Fruit fly (Drosophila melanogaster) whole organism, embryonic: ENCODE data around the gene CG33489.
A peak's percentile ranks its signal among the peaks of the same experiment; 100 is the strongest.

Source experiments
- Asciz ChIP-seq: fragments of 200-800 bp; sonication (Bioruptor generic); optimal IDR thresholded peaks from 2 replicates; lab custom pipeline; 2017; ENCODE audit warnings: missing biosample characterization, mild to moderate bottlenecking, missing genetic modification characterization, missing genetic modification reagents
- Bteb2 ChIP-seq: fragments of 200-800 bp; sonication (Bioruptor generic); optimal IDR thresholded peaks from 2 replicates; lab custom pipeline; 2016; ENCODE audit warnings: missing biosample characterization, missing genetic modification characterization
- CG10654 ChIP-seq: fragments of 200-800 bp; sonication (Bioruptor generic); optimal IDR thresholded peaks from 2 replicates; lab custom pipeline; 2016; ENCODE audit warnings: missing biosample characterization, missing genetic modification characterization
- CG11085 ChIP-seq: fragments of 200-800 bp; sonication (Bioruptor generic); IDR thresholded peaks from 2 replicates; pipeline ENCODE4 v1.3.6; 2022; ENCODE audit warnings: missing biosample characterization, missing genetic modification characterization
- CG11504 ChIP-seq: fragments of 200-800 bp; sonication (Bioruptor generic); optimal IDR thresholded peaks from 3 replicates; lab custom pipeline; 2019; ENCODE audit warnings: missing biosample characterization, mild to moderate bottlenecking, missing genetic modification characterization, moderate library complexity
- CG1233 ChIP-seq: fragments of 200-800 bp; sonication (Bioruptor generic); optimal IDR thresholded peaks from 4 replicates; lab custom pipeline; 2018; ENCODE audit warnings: missing biosample characterization, mild to moderate bottlenecking, missing genetic modification characterization
- CG13775 ChIP-seq: fragments of 200-800 bp; sonication (Bioruptor generic); optimal IDR thresholded peaks from 3 replicates; lab custom pipeline; 2017; ENCODE audit warnings: missing biosample characterization, mild to moderate bottlenecking, missing genetic modification characterization
- CG13894 ChIP-seq: fragments of 200-800 bp; sonication (Bioruptor generic); optimal IDR thresholded peaks from 3 replicates; lab custom pipeline; 2018; ENCODE audit warnings: missing biosample characterization, mild to moderate bottlenecking, missing genetic modification characterization, moderate library complexity
- CG15479 ChIP-seq: fragments of 200-800 bp; sonication (Bioruptor generic); optimal IDR thresholded peaks from 3 replicates; lab custom pipeline; 2019; ENCODE audit warnings: missing biosample characterization, mild to moderate bottlenecking, missing genetic modification characterization, moderate library complexity
- CG16863 ChIP-seq: fragments of 200-800 bp; sonication (Bioruptor generic); optimal IDR thresholded peaks from 3 replicates; lab custom pipeline; 2016; ENCODE audit warnings: missing biosample characterization, missing genetic modification characterization
- CG17802 ChIP-seq: fragments of 200-800 bp; sonication (Bioruptor generic); optimal IDR thresholded peaks from 2 replicates; lab custom pipeline; 2018; ENCODE audit warnings: missing biosample characterization, mild to moderate bottlenecking, missing genetic modification characterization, moderate library complexity
- CG3163 ChIP-seq: fragments of 200-800 bp; sonication (Bioruptor generic); optimal IDR thresholded peaks from 3 replicates; lab custom pipeline; 2016; ENCODE audit warnings: missing biosample characterization, missing genetic modification characterization
- CG32772 ChIP-seq: fragments of 200-800 bp; sonication (Bioruptor generic); IDR thresholded peaks from 2 replicates; pipeline ENCODE4 v1.3.6; 2022; ENCODE audit warnings: missing biosample characterization, missing genetic modification characterization
- CG3407 ChIP-seq: fragments of 200-800 bp; sonication (Bioruptor generic); optimal IDR thresholded peaks from 2 replicates; lab custom pipeline; 2018; ENCODE audit warnings: missing biosample characterization, mild to moderate bottlenecking, missing genetic modification characterization
- CG4617 ChIP-seq: fragments of 200-800 bp; sonication (Bioruptor generic); optimal IDR thresholded peaks from 3 replicates; lab custom pipeline; 2016; ENCODE audit warnings: missing biosample characterization, missing genetic modification characterization, borderline replicate concordance
- CG4854 ChIP-seq: fragments of 200-800 bp; sonication (Bioruptor generic); optimal IDR thresholded peaks from 2 replicates; lab custom pipeline; 2016; ENCODE audit warnings: missing biosample characterization, missing genetic modification characterization, inconsistent platforms
- CG7839 ChIP-seq: fragments of 200-800 bp; sonication (Bioruptor generic); optimal IDR thresholded peaks from 3 replicates; lab custom pipeline; 2018; ENCODE audit warnings: missing biosample characterization, mild to moderate bottlenecking, missing genetic modification characterization, moderate library complexity
- CG8359 ChIP-seq: fragments of 200-800 bp; sonication (Bioruptor generic); optimal IDR thresholded peaks from 2 replicates; lab custom pipeline; 2017; ENCODE audit warnings: missing biosample characterization, mild to moderate bottlenecking, missing genetic modification characterization, borderline replicate concordance
- CHES-1-like ChIP-seq: fragments of 200-800 bp; sonication (Bioruptor generic); optimal IDR thresholded peaks from 2 replicates; lab custom pipeline; 2016; ENCODE audit warnings: missing biosample characterization, missing genetic modification characterization
- CoRest ChIP-seq: fragments of 200-800 bp; sonication (Bioruptor generic); optimal IDR thresholded peaks from 3 replicates; lab custom pipeline; 2018; ENCODE audit warnings: missing biosample characterization, mild to moderate bottlenecking, missing genetic modification characterization, moderate library complexity
- D19B ChIP-seq: fragments of 200-800 bp; sonication (Bioruptor generic); optimal IDR thresholded peaks from 2 replicates; lab custom pipeline; 2017; ENCODE audit warnings: missing biosample characterization, mild to moderate bottlenecking, missing genetic modification characterization
- Dip3 ChIP-seq: fragments of 200-800 bp; sonication (Bioruptor generic); optimal IDR thresholded peaks from 3 replicates; lab custom pipeline; 2016; ENCODE audit warnings: missing biosample characterization, missing genetic modification characterization
- H2.0 ChIP-seq: fragments of 200-800 bp; sonication (Bioruptor generic); IDR thresholded peaks from 2 replicates; pipeline ENCODE4 v1.3.6; 2022; ENCODE audit warnings: missing biosample characterization, missing genetic modification characterization
- HLH54F ChIP-seq: fragments of 200-800 bp; sonication (Bioruptor generic); optimal IDR thresholded peaks from 3 replicates; lab custom pipeline; 2016; ENCODE audit warnings: missing biosample characterization, missing genetic modification characterization
- Lpt ChIP-seq: fragments of >200 bp; optimal IDR thresholded peaks from 2 replicates; lab custom pipeline; 2018; ENCODE audit warnings: missing biosample characterization, missing genetic modification characterization
- Myb ChIP-seq: fragments of 200-800 bp; sonication (Bioruptor generic); optimal IDR thresholded peaks from 2 replicates; lab custom pipeline; 2016; ENCODE audit warnings: missing biosample characterization, missing genetic modification characterization
- Ravus ChIP-seq: fragments of 200-800 bp; sonication (Bioruptor generic); IDR thresholded peaks from 2 replicates; pipeline ENCODE4 v1.3.6; 2022; ENCODE audit warnings: missing biosample characterization, missing genetic modification characterization
- Rx ChIP-seq: fragments of 200-800 bp; sonication (Bioruptor generic); IDR thresholded peaks from 2 replicates; pipeline ENCODE4 v1.3.6; 2022; ENCODE audit warnings: missing biosample characterization, missing genetic modification characterization
- Sox100B ChIP-seq: fragments of 200-800 bp; sonication (Bioruptor generic); optimal IDR thresholded peaks from 3 replicates; lab custom pipeline; 2018; ENCODE audit warnings: missing biosample characterization, mild to moderate bottlenecking, missing genetic modification characterization
- Vsx1 ChIP-seq: fragments of 200-800 bp; sonication (Bioruptor generic); optimal IDR thresholded peaks from 2 replicates; lab custom pipeline; 2017; ENCODE audit warnings: missing biosample characterization, mild to moderate bottlenecking, missing genetic modification characterization, missing genetic modification reagents
- Xbp1 ChIP-seq: fragments of 200-800 bp; sonication (Bioruptor generic); optimal IDR thresholded peaks from 3 replicates; lab custom pipeline; 2016; ENCODE audit warnings: missing biosample characterization, mild to moderate bottlenecking, missing genetic modification characterization
- chn ChIP-seq: fragments of 200-800 bp; sonication (Bioruptor generic); optimal IDR thresholded peaks from 2 replicates; lab custom pipeline; 2016; ENCODE audit warnings: missing biosample characterization, missing genetic modification characterization
- dmrt11E ChIP-seq: fragments of 200-800 bp; sonication (Bioruptor generic); optimal IDR thresholded peaks from 3 replicates; lab custom pipeline; 2018; ENCODE audit warnings: missing biosample characterization, mild to moderate bottlenecking, missing genetic modification characterization, moderate library complexity
- ems ChIP-seq: fragments of 200-800 bp; sonication (Bioruptor generic); optimal IDR thresholded peaks from 3 replicates; lab custom pipeline; 2016; ENCODE audit warnings: missing biosample characterization, missing genetic modification characterization
- eve ChIP-seq, 2 experiments: fragments of >200 bp; optimal IDR thresholded peaks; 2 replicates each; lab custom pipeline; 2017; ENCODE audit warnings: missing biosample characterization in 2 of 2, missing genetic modification characterization in 2 of 2
- fd102C ChIP-seq: fragments of 200-800 bp; sonication (Bioruptor generic); optimal IDR thresholded peaks from 2 replicates; lab custom pipeline; 2018; ENCODE audit warnings: missing biosample characterization, mild to moderate bottlenecking, missing genetic modification characterization, moderate library complexity
- fd96Cb ChIP-seq: fragments of 200-800 bp; sonication (Bioruptor generic); optimal IDR thresholded peaks from 2 replicates; lab custom pipeline; 2018; ENCODE audit warnings: missing biosample characterization, mild to moderate bottlenecking, missing genetic modification characterization, moderate library complexity
- hbn ChIP-seq: fragments of 200-800 bp; sonication (Bioruptor generic); IDR thresholded peaks from 2 replicates; pipeline ENCODE4 v1.3.6; 2022; ENCODE audit warnings: missing biosample characterization, missing genetic modification characterization; ENCODE audit not compliant: partially characterized antibody
- lmd ChIP-seq: fragments of 200-800 bp; sonication (Bioruptor generic); IDR thresholded peaks from 2 replicates; pipeline ENCODE4 v1.3.6; 2022; ENCODE audit warnings: missing biosample characterization, missing genetic modification characterization
- mld ChIP-seq: fragments of 200-800 bp; sonication (Bioruptor generic); IDR thresholded peaks from 3 replicates; pipeline ENCODE4 v1.3.6; 2022; ENCODE audit warnings: missing biosample characterization, missing genetic modification characterization; ENCODE audit not compliant: partially characterized antibody
- run ChIP-seq: fragments of 200-800 bp; sonication (Bioruptor generic); optimal IDR thresholded peaks from 3 replicates; lab custom pipeline; 2018; ENCODE audit warnings: missing biosample characterization, mild to moderate bottlenecking, missing genetic modification characterization
- sc ChIP-seq, 3 experiments: fragments of >200 bp in 2 of 3; fragments of 200-800 bp in 1 of 3; sonication (Bioruptor generic) in 1 of 3; optimal IDR thresholded peaks; 2 replicates in 2 of 3; 3 replicates in 1 of 3; lab custom pipeline; 2017; ENCODE audit warnings: mild to moderate bottlenecking in 1 of 3, missing biosample characterization in 1 of 3, missing genetic modification characterization in 1 of 3, missing genetic modification reagents in 1 of 3
- scrt ChIP-seq: fragments of 200-800 bp; sonication (Bioruptor generic); optimal IDR thresholded peaks from 2 replicates; lab custom pipeline; 2018; ENCODE audit warnings: missing biosample characterization, mild to moderate bottlenecking, missing genetic modification characterization, moderate library complexity
- sna ChIP-seq: fragments of 200-800 bp; sonication (Bioruptor generic); IDR thresholded peaks from 2 replicates; pipeline ENCODE4 v1.3.6; 2022; ENCODE audit warnings: missing biosample characterization, missing genetic modification characterization; ENCODE audit not compliant: partially characterized antibody
- sug ChIP-seq: fragments of 200-800 bp; optimal IDR thresholded peaks from 2 replicates; lab custom pipeline; 2019; ENCODE audit warnings: missing biosample characterization, mild to moderate bottlenecking, missing genetic modification characterization, moderate library complexity
- tio ChIP-seq: fragments of 200-800 bp; sonication (Bioruptor generic); optimal IDR thresholded peaks from 2 replicates; lab custom pipeline; 2017; ENCODE audit warnings: missing biosample characterization, missing genetic modification characterization, inconsistent platforms
- tll ChIP-seq, 2 experiments: fragments of 200-800 bp in 1 of 2; fragments of >200 bp in 1 of 2; sonication (Bioruptor generic) in 1 of 2; optimal IDR thresholded peaks; 2 replicates each; lab custom pipeline; 2017 to 2019; ENCODE audit warnings: missing biosample characterization in 2 of 2, missing genetic modification characterization in 2 of 2, mild to moderate bottlenecking in 1 of 2, moderate library complexity in 1 of 2

CG33489 gene

dm6 chr3L:11555662-11556460, 21.0 kb downstream of the CG33489 start (continued):
- peak; percentile 76 for TF ChIP-seq Bteb2 (GFP tag; lab: Kevin White, UChicago)
- TF ChIP-seq Sox100B, result peak; percentile 79
- peak; percentile 46; the same call in 1 of the 2 replicates for TF ChIP-seq CG32772 (GFP tag; lab: Robert Waterston, UW)
- peak; percentile 32 for TF ChIP-seq scrt (GFP tag; lab: Kevin White, UChicago)
- peak in 1 of 2 experiments; percentile 58 for TF ChIP-seq eve (GFP tag; optimal IDR thresholded peaks at IDR 0.05; lab: Kevin White, UChicago)
- peak; percentile 68 for TF ChIP-seq CG1233 (GFP tag; lab: Kevin White, UChicago)
- no peak for TF ChIP-seq HLH54F
- peak; percentile 85 for TF ChIP-seq CG11504 (tag; lab: Kevin White, UChicago)
- peak; percentile 63 for TF ChIP-seq CG3407
- peak; percentile 19 for TF ChIP-seq CG4617 (GFP tag; lab: Kevin White, UChicago)
- no peak for TF ChIP-seq CG15479 (GFP tag; lab: Kevin White, UChicago)
- TF ChIP-seq tll (GFP tag; optimal IDR thresholded peaks at IDR 0.05; lab: Kevin White, UChicago), result no peak
- TF ChIP-seq Vsx1 (GFP tag; lab: Kevin White, UChicago), result peak; percentile 11
- peak; percentile 34 for TF ChIP-seq CG13775 (GFP tag; lab: Kevin White, UChicago)
- TF ChIP-seq Rx, result no peak
- no peak for TF ChIP-seq ems (GFP tag; lab: Kevin White, UChicago)
- no peak for TF ChIP-seq Ravus (GFP tag; lab: Robert Waterston, UW)
- TF ChIP-seq sc (optimal IDR thresholded peaks at IDR 0.05; lab: Kevin White, UChicago), result no peak
- TF ChIP-seq sc (GFP tag; optimal IDR thresholded peaks at IDR 0.05; lab: Kevin White, UChicago), result peak; percentile 71
- TF ChIP-seq fd102C (GFP tag; lab: Kevin White, UChicago), result no peak
- TF ChIP-seq Dip3, result no peak
- no peak for TF ChIP-seq CG11085
- no peak for TF ChIP-seq sna
- TF ChIP-seq lmd (GFP tag; lab: Robert Waterston, UW), result peak; percentile 66
- peak; percentile 61 for TF ChIP-seq CHES-1-like (GFP tag; lab: Kevin White, UChicago)
- no peak for TF ChIP-seq CG8359
- TF ChIP-seq Lpt, result no peak
- peak; percentile 32 for TF ChIP-seq CG4854
- no peak for TF ChIP-seq D19B (GFP tag; lab: Kevin White, UChicago)
- no peak for TF ChIP-seq H2.0 (GFP tag; lab: Robert Waterston, UW)
- peak; percentile 23 for TF ChIP-seq chn (GFP tag; lab: Kevin White, UChicago)
- TF ChIP-seq CG7839, result peak; percentile 88
- peak; percentile 76 for TF ChIP-seq sug
- peak; percentile 85 for TF ChIP-seq Asciz
- TF ChIP-seq Xbp1 (GFP tag; lab: Kevin White, UChicago), result peak; percentile 63
- no peak for TF ChIP-seq CG3163 (GFP tag; lab: Kevin White, UChicago)
- TF ChIP-seq tio (GFP tag; lab: Kevin White, UChicago), result peak; percentile 67
- TF ChIP-seq CoRest (tag; lab: Kevin White, UChicago), result peak; percentile 87
- TF ChIP-seq hbn (GFP tag; lab: Robert Waterston, UW), result peak; percentile 25; the same call in 1 of the 2 replicates
- peak; percentile 46 for TF ChIP-seq CG10654
- peak; percentile 59 for TF ChIP-seq CG13894 (tag; lab: Kevin White, UChicago)
- no peak for TF ChIP-seq Myb (GFP tag; lab: Kevin White, UChicago)
- TF ChIP-seq dmrt11E (tag; lab: Kevin White, UChicago), result peak; percentile 82
- peak; percentile 39 for TF ChIP-seq CG16863 (GFP tag; lab: Kevin White, UChicago)
- TF ChIP-seq CG17802, result no peak
- TF ChIP-seq run (tag; lab: Kevin White, UChicago), result peak; percentile 46
- TF ChIP-seq fd96Cb (tag; lab: Kevin White, UChicago), result peak; percentile 78
- TF ChIP-seq mld (GFP tag; lab: Robert Waterston, UW), result no peak
